Worm (Caenorhabditis elegans): ENCODE measurements around the gene srh-52.

Gene srh-52

ce11 chrV:15392064-15392463 is 15.9 kb upstream of the srh-52 start:
- TF ChIP-seq ceh-8 (GFP tag; optimal IDR thresholded peaks at IDR 0.05) (no peak), lin-39 (tag; optimal IDR thresholded peaks at IDR 0.05) (no peak), efl-1 (optimal IDR thresholded peaks at IDR 0.05) (no peak), efl-1 (GFP tag; optimal IDR thresholded peaks at IDR 0.05 in 1 of 2) (no peak), ets-5 (GFP tag; IDR thresholded peaks at IDR 0.05) (no peak), dsc-1 (tag; optimal IDR thresholded peaks at IDR 0.05) (no peak), nhr-28 (tag; optimal IDR thresholded peaks at IDR 0.05) (no peak), jun-1 (tag; optimal IDR thresholded peaks at IDR 0.05) (no peak), lin-15B (tag; optimal IDR thresholded peaks at IDR 0.05) (no peak), nhr-47 (tag; optimal IDR thresholded peaks at IDR 0.05) (no peak), hlh-17 (GFP tag; optimal IDR thresholded peaks at IDR 0.05; ENCODE audit: borderline replicate concordance) (no peak), fkh-8 (tag; optimal IDR thresholded peaks at IDR 0.05) (no peak), elt-3 (tag; optimal IDR thresholded peaks at IDR 0.05) (no peak), skn-1 (tag; optimal IDR thresholded peaks at IDR 0.05) (no peak), blmp-1 (tag; optimal IDR thresholded peaks at IDR 0.05) (no peak)

- TF ChIP-seq grh-1 (GFP tag; IDR thresholded peaks at IDR 0.05), result peak; percentile 57
- TF ChIP-seq zag-1 (tag; optimal IDR thresholded peaks at IDR 0.05), result no peak
- TF ChIP-seq nhr-47 (tag; optimal IDR thresholded peaks at IDR 0.05), result peak; percentile 8
- peak in 2 of 3 experiments; percentile 16 to 52 for TF ChIP-seq dpl-1 (GFP tag; optimal IDR thresholded peaks at IDR 0.05)
- peak; percentile 23 for TF ChIP-seq snu-23 (GFP tag; optimal IDR thresholded peaks at IDR 0.05)
- peak; percentile 35 to 73 for TF ChIP-seq efl-1 (optimal IDR thresholded peaks at IDR 0.05)
- TF ChIP-seq efl-1 (GFP tag; optimal IDR thresholded peaks at IDR 0.05 in 1 of 2), result peak; percentile 46 to 72
- TF ChIP-seq nhr-28 (tag; optimal IDR thresholded peaks at IDR 0.05), result no peak
- TF ChIP-seq F16B12.6 (tag; optimal IDR thresholded peaks at IDR 0.05), result peak; percentile 49
- peak; percentile 11 for TF ChIP-seq nhr-71 (tag; optimal IDR thresholded peaks at IDR 0.05)
- no peak for TF ChIP-seq ama-1 (optimal IDR thresholded peaks at IDR 0.05)
- TF ChIP-seq isw-1 (GFP tag; IDR thresholded peaks at IDR 0.05), result 0 out of 2 replicates have a peak, but pooled peaks have one; percentile 16
Observed at ce11 chrV:15388820-15389384, 12.8 kb upstream of the srh-52 start, which contains the start of gene srh-170. Gene srh-170, minus strand, starts transcription at chrV:15388870.

- no peak for TF ChIP-seq ama-1 (optimal IDR thresholded peaks at IDR 0.05)
- peak; percentile 72 for TF ChIP-seq ceh-8 (GFP tag; optimal IDR thresholded peaks at IDR 0.05)
Observed at ce11 chrV:15384733-15385132, 8.6 kb upstream of the srh-52 start, which contains the start of gene str-102. Gene str-102, plus strand, starts transcription at chrV:15385033.

- TF ChIP-seq ets-5 (GFP tag; IDR thresholded peaks at IDR 0.05) (no peak), unc-86 (tag; optimal IDR thresholded peaks at IDR 0.05) (no peak), lir-3 (tag; optimal IDR thresholded peaks at IDR 0.05; ENCODE audit: poor library complexity) (no peak), vab-15 (tag; optimal IDR thresholded peaks at IDR 0.05) (no peak), ceh-88 (GFP tag; IDR thresholded peaks at IDR 0.05) (no peak), Y116A8C.19 (tag; optimal IDR thresholded peaks at IDR 0.05; ENCODE audit: borderline replicate concordance) (no peak), lsy-2 (tag; optimal IDR thresholded peaks at IDR 0.05) (no peak), sup-37 (GFP tag; optimal IDR thresholded peaks at IDR 0.05) (no peak), hlh-17 (GFP tag; optimal IDR thresholded peaks at IDR 0.05; ENCODE audit: borderline replicate concordance) (no peak), lin-39 (tag; optimal IDR thresholded peaks at IDR 0.05) (no peak), swsn-7 (tag; optimal IDR thresholded peaks at IDR 0.05) (no peak), aha-1 (tag; optimal IDR thresholded peaks at IDR 0.05) (no peak), elt-2 (tag; optimal IDR thresholded peaks at IDR 0.05) (no peak), zag-1 (tag; optimal IDR thresholded peaks at IDR 0.05) (no peak), ces-1 (GFP tag; optimal IDR thresholded peaks at IDR 0.05) (no peak)
Observed at ce11 chrV:15383739-15384138, 7.6 kb upstream of the srh-52 start, which contains the start of gene str-88. Gene str-88, minus strand, starts transcription at chrV:15383839.

ce11 chrV:15380857-15381256 is 4.7 kb upstream of the srh-52 start, which contains the start of gene dhs-23:
Gene dhs-23, plus strand, starts transcription at chrV:15381219.
- TF ChIP-seq nhr-20 (tag; optimal IDR thresholded peaks at IDR 0.05) (peak; percentile 54), lin-13 (GFP tag; optimal IDR thresholded peaks at IDR 0.05) (no peak), efl-1 (optimal IDR thresholded peaks at IDR 0.05) (no peak), efl-1 (GFP tag; optimal IDR thresholded peaks at IDR 0.05 in 1 of 2) (peak in 1 of 2 experiments; percentile 29)

All from whole organism, L1 larva.